Worm (Caenorhabditis elegans) whole organism, L2 larva: Measurements from ENCODE around the gene Y73F8A.1159.

ENCODE experiments used
- C34F6.9 ChIP-seq: fragments of 150-350 bp; optimal IDR thresholded peaks from 2 replicates; lab custom pipeline; 2014; ENCODE audit warnings: missing biosample characterization, missing genetic modification characterization
- F13H6.1 ChIP-seq: sonication (generic microtip); optimal IDR thresholded peaks from 2 replicates; lab custom pipeline; 2016; ENCODE audit warnings: missing genetic modification characterization, missing compliant biosample characterization
- R02D3.7 ChIP-seq: fragments of 150-350 bp; optimal IDR thresholded peaks from 2 replicates; lab custom pipeline; 2014; ENCODE audit warnings: missing biosample characterization, missing genetic modification characterization
- Y55F3AM.14 ChIP-seq: fragments of 200-800 bp; sonication (Bioruptor generic); optimal IDR thresholded peaks from 2 replicates; lab custom pipeline; 2018; ENCODE audit warnings: mild to moderate bottlenecking, missing genetic modification characterization, missing compliant biosample characterization
- ZK546.5 ChIP-seq: sonication (generic microtip); optimal IDR thresholded peaks from 2 replicates; lab custom pipeline; 2017; ENCODE audit warnings: missing biosample characterization, missing genetic modification characterization
- alr-1 ChIP-seq: fragments of 150-350 bp; optimal IDR thresholded peaks from 2 replicates; lab custom pipeline; 2014; ENCODE audit warnings: missing biosample characterization, missing genetic modification characterization
- ama-1 ChIP-seq: fragments of 150-350 bp; optimal IDR thresholded peaks from 2 replicates; lab custom pipeline; 2018; ENCODE audit warnings: inconsistent platforms
- blmp-1 ChIP-seq: sonication (generic microtip); optimal IDR thresholded peaks from 2 replicates; lab custom pipeline; 2017; ENCODE audit warnings: missing genetic modification characterization, mild to moderate bottlenecking, missing compliant biosample characterization, antibody characterized with exemption, moderate library complexity; ENCODE audit not compliant: insufficient read depth
- ceh-16 ChIP-seq: fragments of 150-350 bp; optimal IDR thresholded peaks from 2 replicates; lab custom pipeline; 2014; ENCODE audit warnings: missing biosample characterization, missing genetic modification characterization
- ceh-82 ChIP-seq: fragments of 150-350 bp; optimal IDR thresholded peaks from 2 replicates; lab custom pipeline; 2014; ENCODE audit warnings: missing biosample characterization, missing genetic modification characterization
- crh-2 ChIP-seq: sonication (generic microtip); optimal IDR thresholded peaks from 2 replicates; lab custom pipeline; 2017; ENCODE audit warnings: missing biosample characterization, missing genetic modification characterization
- dmd-4 ChIP-seq: sonication (generic microtip); optimal IDR thresholded peaks from 2 replicates; lab custom pipeline; 2017; ENCODE audit warnings: missing biosample characterization, missing genetic modification characterization
- egl-27 ChIP-seq: sonication (generic microtip); optimal IDR thresholded peaks from 3 replicates; lab custom pipeline; 2017; ENCODE audit warnings: missing biosample characterization, missing genetic modification reagents, missing genetic modification characterization
- elt-1 ChIP-seq: fragments of 150-350 bp; optimal IDR thresholded peaks from 2 replicates; lab custom pipeline; 2014; ENCODE audit warnings: missing biosample characterization, missing genetic modification characterization
- elt-3 ChIP-seq: sonication (generic microtip); optimal IDR thresholded peaks from 2 replicates; lab custom pipeline; 2017; ENCODE audit warnings: missing biosample characterization, missing genetic modification characterization
- fos-1 ChIP-seq: fragments of 150-350 bp; optimal IDR thresholded peaks from 2 replicates; lab custom pipeline; 2014; ENCODE audit warnings: missing biosample characterization, missing genetic modification characterization
- gmeb-1 ChIP-seq: fragments of 150-350 bp; optimal IDR thresholded peaks from 2 replicates; lab custom pipeline; 2014; ENCODE audit warnings: missing biosample characterization, missing genetic modification characterization
- lin-13 ChIP-seq: fragments of 150-350 bp; optimal IDR thresholded peaks from 2 replicates; lab custom pipeline; 2014; ENCODE audit warnings: missing biosample characterization, missing genetic modification reagents, missing genetic modification characterization
- lin-39 ChIP-seq: fragments of 150-350 bp; optimal IDR thresholded peaks from 2 replicates; lab custom pipeline; 2014; ENCODE audit warnings: missing biosample characterization, missing genetic modification reagents, missing genetic modification characterization
- lsy-2 ChIP-seq, 2 experiments: fragments of 150-350 bp in 1 of 2; sonication (generic microtip) in 1 of 2; optimal IDR thresholded peaks; 2 replicates each; lab custom pipeline; 2014 to 2017; ENCODE audit warnings: missing biosample characterization in 2 of 2, missing genetic modification characterization in 2 of 2
- mab-5 ChIP-seq: fragments of 150-350 bp; optimal IDR thresholded peaks from 2 replicates; lab custom pipeline; 2014; ENCODE audit warnings: missing biosample characterization, missing genetic modification characterization
- mbf-1 ChIP-seq: sonication (generic microtip); optimal IDR thresholded peaks from 2 replicates; lab custom pipeline; 2017; ENCODE audit warnings: missing biosample characterization, missing genetic modification characterization
- mdl-1 ChIP-seq, 2 experiments: fragments of 150-350 bp in 1 of 2; sonication (generic microtip) in 1 of 2; optimal IDR thresholded peaks; 2 replicates each; lab custom pipeline; 2017; ENCODE audit warnings: missing biosample characterization in 2 of 2, missing genetic modification characterization in 2 of 2
- nhr-10 ChIP-seq: sonication (generic microtip); optimal IDR thresholded peaks from 2 replicates; lab custom pipeline; 2017; ENCODE audit warnings: missing biosample characterization, missing genetic modification characterization
- nhr-11 ChIP-seq: fragments of 150-350 bp; optimal IDR thresholded peaks from 2 replicates; lab custom pipeline; 2014; ENCODE audit warnings: missing biosample characterization, missing genetic modification characterization
- nhr-129 ChIP-seq: fragments of 150-350 bp; optimal IDR thresholded peaks from 2 replicates; lab custom pipeline; 2014; ENCODE audit warnings: missing biosample characterization, missing genetic modification characterization
- nhr-21 ChIP-seq: fragments of 150-350 bp; optimal IDR thresholded peaks from 2 replicates; lab custom pipeline; 2014; ENCODE audit warnings: missing biosample characterization, missing genetic modification characterization
- nhr-23 ChIP-seq: fragments of 150-350 bp; optimal IDR thresholded peaks from 2 replicates; lab custom pipeline; 2014; ENCODE audit warnings: missing biosample characterization, missing genetic modification reagents, missing genetic modification characterization
- nhr-237 ChIP-seq: fragments of 150-350 bp; optimal IDR thresholded peaks from 2 replicates; lab custom pipeline; 2014; ENCODE audit warnings: missing biosample characterization, missing genetic modification characterization
- nhr-25 ChIP-seq: fragments of 150-350 bp; sonication (generic microtip); optimal IDR thresholded peaks from 3 replicates; lab custom pipeline; 2014; ENCODE audit warnings: missing biosample characterization, missing genetic modification characterization
- nhr-6 ChIP-seq: fragments of 150-350 bp; optimal IDR thresholded peaks from 2 replicates; lab custom pipeline; 2014; ENCODE audit warnings: missing biosample characterization, missing genetic modification characterization
- nhr-77 ChIP-seq: fragments of 150-350 bp; optimal IDR thresholded peaks from 2 replicates; lab custom pipeline; 2014; ENCODE audit warnings: missing biosample characterization, missing genetic modification characterization
- sem-4 ChIP-seq: fragments of 150-350 bp; optimal IDR thresholded peaks from 2 replicates; lab custom pipeline; 2014; ENCODE audit warnings: missing biosample characterization, missing genetic modification reagents, missing genetic modification characterization
- skn-1 ChIP-seq: sonication (generic microtip); optimal IDR thresholded peaks from 2 replicates; lab custom pipeline; 2017; ENCODE audit warnings: missing biosample characterization, missing genetic modification characterization
- sma-3 ChIP-seq: sonication (generic microtip); optimal IDR thresholded peaks from 2 replicates; lab custom pipeline; 2016; ENCODE audit warnings: missing genetic modification reagents, missing genetic modification characterization, missing compliant biosample characterization
- sma-9 ChIP-seq, 2 experiments: fragments of 150-350 bp in 1 of 2; sonication (generic microtip) in 1 of 2; optimal IDR thresholded peaks; 2 replicates each; lab custom pipeline; 2014 to 2016; ENCODE audit warnings: missing genetic modification characterization in 2 of 2, mild to moderate bottlenecking in 1 of 2, missing biosample characterization in 1 of 2, missing compliant biosample characterization in 1 of 2, missing genetic modification reagents in 1 of 2, moderate library complexity in 1 of 2
- snpc-4 ChIP-seq: fragments of 150-350 bp; optimal IDR thresholded peaks from 2 replicates; lab custom pipeline; 2014; ENCODE audit warnings: missing biosample characterization, missing genetic modification characterization
- unc-39 ChIP-seq: fragments of 150-350 bp; optimal IDR thresholded peaks from 2 replicates; lab custom pipeline; 2014; ENCODE audit warnings: missing biosample characterization, missing genetic modification characterization
- unc-62 ChIP-seq: fragments of 150-350 bp; optimal IDR thresholded peaks from 2 replicates; lab custom pipeline; 2014; ENCODE audit warnings: missing biosample characterization, missing genetic modification reagents, missing genetic modification characterization
- zag-1 ChIP-seq: fragments of 150-350 bp; optimal IDR thresholded peaks from 2 replicates; lab custom pipeline; 2014; ENCODE audit warnings: missing biosample characterization, missing genetic modification characterization
- ztf-1 ChIP-seq: fragments of 200-800 bp; sonication (Bioruptor generic); conservative IDR thresholded peaks from 2 replicates; pipeline ENCODE4 v1.3.6; 2022; ENCODE audit warnings: missing genetic modification characterization, missing compliant biosample characterization
- ztf-4 ChIP-seq: fragments of 150-350 bp; optimal IDR thresholded peaks from 2 replicates; lab custom pipeline; 2014; ENCODE audit warnings: missing biosample characterization, missing genetic modification characterization

The Y73F8A.1159 gene

DNA sequence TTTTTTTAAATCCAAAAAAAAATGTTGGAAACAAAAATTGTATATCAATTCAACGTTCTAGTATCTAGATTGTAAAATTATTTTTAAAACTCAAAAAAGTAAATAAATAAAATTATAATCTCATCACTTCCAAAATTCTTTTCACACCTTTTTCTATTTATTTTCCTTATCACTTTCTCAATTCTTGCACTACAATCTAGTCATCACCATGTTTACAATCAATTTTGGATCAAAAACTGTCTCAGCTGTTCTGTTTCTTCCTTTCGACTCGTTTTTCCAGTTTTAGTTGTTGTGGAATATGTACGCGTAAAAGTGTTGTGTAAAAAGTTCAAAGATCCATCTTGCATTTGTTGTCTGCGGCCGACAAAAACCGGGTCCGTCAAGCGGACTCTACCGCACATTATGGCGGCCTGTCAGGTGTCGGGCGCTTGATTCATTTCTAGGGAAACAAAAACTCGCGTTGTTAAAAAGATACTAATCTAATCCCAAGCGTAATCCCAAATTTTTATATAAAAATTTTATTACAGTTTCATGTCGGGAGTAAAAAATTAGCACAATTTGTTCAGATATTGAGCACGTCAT lies 3.8 kb upstream of the Y73F8A.1159 start:
- TF ChIP-seq ZK546.5 (tag; lab: Kevin White, UChicago), result no peak
- peak; percentile 49 for TF ChIP-seq fos-1 (tag; lab: Kevin White, UChicago)
- no peak for TF ChIP-seq lin-39 (tag; lab: Kevin White, UChicago)
- TF ChIP-seq zag-1 (tag; lab: Kevin White, UChicago), result no peak
- TF ChIP-seq blmp-1 (tag; lab: Kevin White, UChicago), result no peak
- TF ChIP-seq nhr-25 (tag; lab: Kevin White, UChicago), result no peak
- TF ChIP-seq mbf-1 (tag; lab: Kevin White, UChicago), result no peak
- peak; percentile 9 for TF ChIP-seq snpc-4 (tag; lab: Kevin White, UChicago)

DNA sequence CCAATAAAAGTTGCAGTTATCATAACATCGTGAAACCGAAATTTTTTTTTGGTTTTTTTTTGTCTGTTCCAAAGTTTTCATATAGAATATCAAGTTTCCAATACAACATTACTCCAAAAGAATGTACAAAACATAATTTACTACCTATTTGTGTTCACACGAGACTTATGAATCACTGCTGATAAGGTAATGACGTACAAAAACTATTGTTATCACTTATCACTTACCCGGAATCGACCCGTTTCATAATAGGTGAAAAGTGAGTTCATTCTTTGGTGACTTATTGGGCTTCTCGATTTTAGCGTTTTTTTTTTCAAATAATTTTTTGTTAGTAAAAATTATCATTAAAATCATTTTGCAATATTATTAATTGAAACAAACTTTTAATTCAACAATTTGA lies 2.4 kb upstream of the Y73F8A.1159 start:
- TF ChIP-seq blmp-1 (tag; lab: Kevin White, UChicago) (no peak), mab-5 (tag; lab: Kevin White, UChicago) (no peak), sma-3 (GFP tag; lab: Kevin White, UChicago) (no peak), alr-1 (tag; lab: Kevin White, UChicago) (no peak), sma-9 (GFP tag; optimal IDR thresholded peaks at IDR 0.05; lab: Kevin White, UChicago) (peak; percentile 62), sma-9 (tag; optimal IDR thresholded peaks at IDR 0.05; lab: Kevin White, UChicago) (no peak), elt-1 (tag; lab: Kevin White, UChicago) (no peak), nhr-6 (tag; lab: Kevin White, UChicago) (no peak), nhr-23 (no peak), nhr-21 (tag; lab: Kevin White, UChicago) (no peak), unc-62 (GFP tag; lab: Kevin White, UChicago) (no peak), ceh-16 (tag; lab: Kevin White, UChicago) (no peak), snpc-4 (tag; lab: Kevin White, UChicago) (no peak), Y55F3AM.14 (GFP tag; lab: Kevin White, UChicago) (no peak), lin-13 (GFP tag; lab: Kevin White, UChicago) (no peak), sem-4 (tag; lab: Kevin White, UChicago) (no peak), F13H6.1 (tag; lab: Kevin White, UChicago) (no peak), ztf-4 (no peak), crh-2 (peak; percentile 5), fos-1 (tag; lab: Kevin White, UChicago) (peak; percentile 99), ZK546.5 (tag; lab: Kevin White, UChicago) (no peak), egl-27 (tag; lab: Kevin White, UChicago) (no peak)

DNA sequence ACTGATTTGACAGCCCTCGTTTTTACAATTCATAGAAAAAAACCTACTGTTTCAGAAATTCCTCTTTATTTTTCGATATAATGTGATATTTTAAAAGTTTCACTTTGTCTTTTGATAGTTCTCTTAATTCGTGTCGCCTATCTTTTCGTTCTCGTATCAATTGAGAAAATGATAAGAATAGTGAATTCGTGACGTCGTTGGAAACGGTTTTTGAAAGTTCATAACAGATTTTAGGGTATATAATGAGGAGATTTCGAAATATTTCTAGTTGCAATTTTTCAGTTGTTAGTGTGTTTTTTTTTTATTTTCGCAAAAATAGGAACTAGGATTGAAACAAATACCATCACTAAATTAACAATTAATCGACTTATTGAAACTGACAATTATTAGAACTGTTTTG lies 722 bp upstream of the Y73F8A.1159 start:
- TF ChIP-seq fos-1 (tag; lab: Kevin White, UChicago), result peak; percentile 36
- TF ChIP-seq lin-13 (GFP tag; lab: Kevin White, UChicago), result no peak
- TF ChIP-seq elt-3, result no peak
- TF ChIP-seq gmeb-1, result no peak
- no peak for TF ChIP-seq nhr-11 (tag; lab: Kevin White, UChicago)
- TF ChIP-seq sma-9 (GFP tag; optimal IDR thresholded peaks at IDR 0.05; lab: Kevin White, UChicago), result peak; percentile 35
- no peak for TF ChIP-seq sma-9 (tag; optimal IDR thresholded peaks at IDR 0.05; lab: Kevin White, UChicago)
- TF ChIP-seq ama-1 (lab: Kevin White, UChicago), result no peak

DNA sequence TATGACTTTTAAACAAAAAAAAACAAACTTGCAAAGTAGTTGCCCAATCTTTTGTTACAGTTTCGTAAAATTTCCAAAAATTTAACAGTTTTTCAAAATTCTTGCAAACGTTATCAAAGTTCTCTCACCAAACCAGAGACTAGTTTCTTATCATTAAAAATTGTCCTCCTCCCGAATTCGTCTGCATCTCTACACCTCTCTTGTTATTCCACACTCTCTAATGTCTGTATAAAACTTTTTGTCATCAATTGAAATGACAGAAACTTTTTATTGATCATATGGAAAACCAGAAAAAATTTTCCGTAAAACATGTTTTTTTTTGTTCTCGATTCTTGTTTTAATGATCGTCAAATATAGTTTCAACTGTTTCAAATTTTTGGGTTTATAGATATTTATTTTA lies 5.6 kb downstream of the Y73F8A.1159 start:
- TF ChIP-seq lsy-2 (tag; optimal IDR thresholded peaks at IDR 0.05; lab: Kevin White, UChicago), result no peak
- no peak for TF ChIP-seq R02D3.7
- no peak for TF ChIP-seq unc-39 (tag; lab: Kevin White, UChicago)
- peak; percentile 44 for TF ChIP-seq gmeb-1
- no peak for TF ChIP-seq lin-13 (GFP tag; lab: Kevin White, UChicago)
- TF ChIP-seq ceh-82, result no peak
- no peak for TF ChIP-seq ztf-1 (GFP tag; lab: Robert Waterston, UW)
- no peak for TF ChIP-seq nhr-23
- peak; percentile 31 for TF ChIP-seq nhr-25 (tag; lab: Kevin White, UChicago)
- no peak for TF ChIP-seq blmp-1 (tag; lab: Kevin White, UChicago)
- TF ChIP-seq unc-62 (GFP tag; lab: Kevin White, UChicago), result no peak
- TF ChIP-seq egl-27 (tag; lab: Kevin White, UChicago), result no peak
- no peak for TF ChIP-seq sma-9 (GFP tag; optimal IDR thresholded peaks at IDR 0.05; lab: Kevin White, UChicago)
- no peak for TF ChIP-seq sma-9 (tag; optimal IDR thresholded peaks at IDR 0.05; lab: Kevin White, UChicago)
- TF ChIP-seq nhr-129 (tag; lab: Kevin White, UChicago), result no peak
- no peak for TF ChIP-seq sem-4 (tag; lab: Kevin White, UChicago)
- no peak for TF ChIP-seq ZK546.5 (tag; lab: Kevin White, UChicago)
- TF ChIP-seq ztf-4, result no peak
- TF ChIP-seq alr-1 (tag; lab: Kevin White, UChicago), result no peak
- no peak for TF ChIP-seq elt-1 (tag; lab: Kevin White, UChicago)
- TF ChIP-seq skn-1 (tag; lab: Kevin White, UChicago), result no peak
- no peak for TF ChIP-seq dmd-4 (tag; lab: Kevin White, UChicago)
- TF ChIP-seq nhr-10, result no peak
- peak; percentile 88 for TF ChIP-seq fos-1 (tag; lab: Kevin White, UChicago)
- TF ChIP-seq snpc-4 (tag; lab: Kevin White, UChicago), result no peak
- TF ChIP-seq mab-5 (tag; lab: Kevin White, UChicago), result no peak
- no peak for TF ChIP-seq nhr-77 (tag; lab: Kevin White, UChicago)
- peak; percentile 11 for TF ChIP-seq C34F6.9 (tag; lab: Kevin White, UChicago)
- no peak for TF ChIP-seq nhr-11 (tag; lab: Kevin White, UChicago)
- no peak for TF ChIP-seq mdl-1 (tag; optimal IDR thresholded peaks at IDR 0.05; lab: Kevin White, UChicago)
- TF ChIP-seq zag-1 (tag; lab: Kevin White, UChicago), result no peak
- no peak for TF ChIP-seq nhr-6 (tag; lab: Kevin White, UChicago)
- TF ChIP-seq nhr-237 (tag; lab: Kevin White, UChicago), result no peak
- no peak for TF ChIP-seq F13H6.1 (tag; lab: Kevin White, UChicago)
- TF ChIP-seq nhr-21 (tag; lab: Kevin White, UChicago), result peak; percentile 44
